Fruit fly (Drosophila melanogaster) whole organism, pupa: ENCODE measurements around the gene Lamtor5.

Experiments used
- CG10348 ChIP-seq: fragments of 200-800 bp; sonication (Bioruptor generic); IDR thresholded peaks from 2 replicates; pipeline ENCODE4 v1.3.6; 2022; ENCODE audit warnings: missing biosample characterization, missing genetic modification characterization
- CG12605 ChIP-seq: fragments of 200-800 bp; sonication (Bioruptor generic); IDR thresholded peaks from 2 replicates; pipeline ENCODE4 v1.3.6; 2022; ENCODE audit warnings: missing biosample characterization, missing genetic modification characterization
- CG13204 ChIP-seq: fragments of 200-800 bp; sonication (Bioruptor generic); optimal IDR thresholded peaks from 2 replicates; lab custom pipeline; 2018; ENCODE audit warnings: missing biosample characterization, mild to moderate bottlenecking, missing genetic modification characterization, moderate library complexity
- CG14655 ChIP-seq: fragments of 200-800 bp; sonication (Bioruptor generic); optimal IDR thresholded peaks from 3 replicates; lab custom pipeline; 2017; ENCODE audit warnings: mild to moderate bottlenecking, missing biosample characterization, missing genetic modification reagents, missing genetic modification characterization
- CG15710 ChIP-seq: fragments of 200-800 bp; sonication (Bioruptor generic); optimal IDR thresholded peaks from 2 replicates; lab custom pipeline; 2018; ENCODE audit warnings: missing biosample characterization, mild to moderate bottlenecking, missing genetic modification characterization, moderate library complexity
- CG17806 ChIP-seq: fragments of 200-800 bp; sonication (Bioruptor generic); optimal IDR thresholded peaks from 2 replicates; lab custom pipeline; 2018; ENCODE audit warnings: missing biosample characterization, mild to moderate bottlenecking, missing genetic modification characterization, moderate library complexity
- CG32121 ChIP-seq: fragments of 200-800 bp; sonication (Bioruptor generic); IDR thresholded peaks from 2 replicates; pipeline ENCODE4 v1.3.6; 2022; ENCODE audit warnings: missing biosample characterization, missing genetic modification characterization
- CG34367 ChIP-seq: fragments of 200-800 bp; sonication (Bioruptor generic); optimal IDR thresholded peaks from 2 replicates; lab custom pipeline; 2018; ENCODE audit warnings: missing biosample characterization, mild to moderate bottlenecking, missing genetic modification characterization
- CG4496 ChIP-seq: fragments of 200-800 bp; sonication (Bioruptor generic); IDR thresholded peaks from 3 replicates; pipeline ENCODE4 v1.3.6; 2022; ENCODE audit warnings: missing biosample characterization, missing genetic modification characterization
- CG8159 ChIP-seq: fragments of 200-800 bp; sonication (Bioruptor generic); optimal IDR thresholded peaks from 3 replicates; lab custom pipeline; 2018; ENCODE audit warnings: missing biosample characterization, mild to moderate bottlenecking, missing genetic modification characterization, moderate library complexity
- CG8301 ChIP-seq: fragments of 200-800 bp; sonication (Bioruptor generic); optimal IDR thresholded peaks from 2 replicates; lab custom pipeline; 2018; ENCODE audit warnings: missing biosample characterization, mild to moderate bottlenecking, missing genetic modification characterization
- CG9948 ChIP-seq: fragments of 200-800 bp; sonication (Bioruptor generic); optimal IDR thresholded peaks from 2 replicates; lab custom pipeline; 2018; ENCODE audit warnings: missing biosample characterization, mild to moderate bottlenecking, missing genetic modification characterization, moderate library complexity
- D1 ChIP-seq: fragments of 200-800 bp; sonication (Bioruptor generic); optimal IDR thresholded peaks from 2 replicates; lab custom pipeline; 2018; ENCODE audit warnings: missing biosample characterization, mild to moderate bottlenecking, missing genetic modification characterization, moderate library complexity
- EcR ChIP-seq: fragments of 200-800 bp; sonication (Bioruptor generic); optimal IDR thresholded peaks from 3 replicates; lab custom pipeline; 2019; ENCODE audit warnings: missing biosample characterization, missing genetic modification characterization, mild to moderate bottlenecking, moderate library complexity, missing genetic modification reagents
- Ets98B ChIP-seq: fragments of 200-800 bp; sonication (Bioruptor generic); IDR thresholded peaks from 2 replicates; pipeline ENCODE4 v1.3.6; 2022; ENCODE audit warnings: missing biosample characterization, missing genetic modification characterization
- Pif1A ChIP-seq: fragments of 200-800 bp; sonication (Bioruptor generic); optimal IDR thresholded peaks from 3 replicates; lab custom pipeline; 2016; ENCODE audit warnings: missing biosample characterization, missing genetic modification characterization
- Pif1B ChIP-seq: fragments of 200-800 bp; sonication (Bioruptor generic); optimal IDR thresholded peaks from 3 replicates; lab custom pipeline; 2016; ENCODE audit warnings: missing biosample characterization, missing genetic modification characterization
- Snoo ChIP-seq: fragments of 200-800 bp; sonication (Bioruptor generic); optimal IDR thresholded peaks from 3 replicates; lab custom pipeline; 2017; ENCODE audit warnings: missing biosample characterization, mild to moderate bottlenecking, missing genetic modification characterization, inconsistent platforms
- fd96Ca ChIP-seq: fragments of 200-800 bp; sonication (Bioruptor generic); IDR thresholded peaks from 3 replicates; pipeline ENCODE4 v1.3.6; 2022; ENCODE audit warnings: missing biosample characterization, missing genetic modification characterization
- gl ChIP-seq: fragments of 200-800 bp; sonication (Bioruptor generic); optimal IDR thresholded peaks from 2 replicates; lab custom pipeline; 2018; ENCODE audit warnings: missing biosample characterization, mild to moderate bottlenecking, missing genetic modification characterization
- rn ChIP-seq: fragments of 200-800 bp; sonication (Bioruptor generic); IDR thresholded peaks from 2 replicates; pipeline ENCODE4 v1.3.6; 2022; ENCODE audit warnings: missing biosample characterization, missing genetic modification characterization

The Lamtor5 gene

DNA sequence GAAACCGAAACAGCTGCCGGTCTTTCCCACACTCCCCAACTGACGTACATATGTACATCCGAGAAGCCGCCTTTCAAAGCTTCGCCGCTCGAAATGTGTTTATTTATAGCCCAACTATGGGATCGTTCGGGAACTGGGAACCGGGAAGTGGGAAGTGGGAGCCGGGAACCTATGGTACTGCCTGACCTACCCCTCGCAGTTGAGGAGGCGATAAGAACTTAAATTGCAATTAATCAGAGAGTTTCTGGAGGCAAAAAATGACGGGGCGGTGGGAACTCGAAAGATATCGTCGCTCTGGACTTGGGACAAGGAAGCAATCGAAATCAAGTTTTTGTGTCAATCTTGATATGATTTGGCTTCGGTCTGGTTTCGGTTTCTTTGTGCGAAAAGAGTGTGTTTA lies 26.1 kb downstream of the Lamtor5 start:
- TF ChIP-seq Snoo (tag; lab: Kevin White, UChicago) (no peak), EcR (peak; percentile 29)

DNA sequence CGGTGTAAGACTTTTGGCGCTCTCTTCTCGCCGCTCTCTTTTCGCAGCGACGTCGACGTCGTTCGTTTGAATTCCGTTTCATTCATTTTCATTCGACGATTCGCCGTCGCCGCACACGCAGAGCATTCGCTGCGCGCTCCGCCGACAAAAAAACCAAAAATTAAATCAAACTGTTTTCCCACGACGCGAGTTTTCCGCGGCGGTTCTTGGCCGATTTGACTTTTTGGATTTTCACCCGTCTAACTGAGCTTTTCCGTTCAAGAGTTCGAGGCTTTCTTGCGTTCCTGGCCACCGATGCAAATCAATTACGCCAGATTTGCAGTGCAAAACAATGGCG lies 27.6 kb downstream of the Lamtor5 start:
- TF ChIP-seq EcR, result no peak

DNA sequence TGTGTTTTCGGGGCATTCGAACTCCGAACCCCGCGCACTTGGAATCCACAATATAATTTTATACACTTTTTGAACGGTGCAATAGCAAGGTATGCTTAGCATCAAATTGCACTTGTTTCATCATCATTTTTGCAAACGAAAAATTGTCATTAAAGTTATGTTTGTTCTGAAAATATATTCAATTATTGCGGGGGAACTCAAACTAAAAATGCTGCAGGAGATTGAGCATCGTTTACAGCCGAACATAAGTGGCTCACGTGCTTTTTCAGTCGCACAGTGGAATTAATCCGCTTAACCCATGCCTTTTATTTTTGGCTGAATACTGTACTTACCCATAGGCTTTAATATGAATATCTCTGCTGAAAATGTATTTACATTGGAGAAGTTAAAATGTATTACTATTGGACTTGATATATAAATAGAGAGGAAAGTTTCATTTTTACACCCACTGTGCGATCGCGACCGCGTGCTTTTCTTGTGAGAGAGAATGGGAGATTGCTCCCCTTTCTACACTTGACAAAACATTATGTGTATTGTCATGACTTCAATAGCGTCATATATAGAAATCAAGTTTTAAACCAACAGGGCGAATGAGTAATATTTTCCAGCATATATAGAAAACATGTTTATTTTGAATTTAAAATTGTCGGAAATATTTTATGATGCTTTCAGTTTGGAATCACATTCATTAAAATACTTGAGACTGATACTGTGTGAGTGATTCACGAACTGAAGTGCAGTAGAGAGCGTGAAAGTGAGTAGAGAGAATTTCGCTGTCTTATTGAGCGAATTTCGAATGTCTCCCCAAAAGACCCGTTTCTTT lies 28.2 kb downstream of the Lamtor5 start:
- TF ChIP-seq Pif1A (GFP tag; lab: Kevin White, UChicago), result peak; percentile 99
- peak; percentile 99 for TF ChIP-seq fd96Ca
- peak; percentile 99 for TF ChIP-seq Ets98B (GFP tag; lab: Robert Waterston, UW)
- TF ChIP-seq CG14655 (GFP tag; lab: Kevin White, UChicago), result peak; percentile 98
- peak; percentile 100 for TF ChIP-seq CG4496
- peak; percentile 67 for TF ChIP-seq EcR
- TF ChIP-seq CG17806, result peak; percentile 99
- TF ChIP-seq CG13204, result peak; percentile 87
- TF ChIP-seq CG15710, result peak; percentile 95
- TF ChIP-seq CG34367 (tag; lab: Kevin White, UChicago), result peak; percentile 98
- TF ChIP-seq CG9948 (tag; lab: Kevin White, UChicago), result peak; percentile 97
- TF ChIP-seq CG8159 (tag; lab: Kevin White, UChicago), result peak; percentile 98
- TF ChIP-seq CG32121 (GFP tag; lab: Robert Waterston, UW), result peak; percentile 99
- TF ChIP-seq gl (tag; lab: Kevin White, UChicago), result peak; percentile 96
- TF ChIP-seq rn (GFP tag; lab: Robert Waterston, UW), result peak; percentile 98
- peak; percentile 99 for TF ChIP-seq CG12605
- peak; percentile 89 for TF ChIP-seq D1
- peak; percentile 99 for TF ChIP-seq Pif1B (GFP tag; lab: Kevin White, UChicago)
- TF ChIP-seq CG10348 (GFP tag; lab: Robert Waterston, UW), result peak; percentile 94
- TF ChIP-seq CG8301 (tag; lab: Kevin White, UChicago), result peak; percentile 98
- TF ChIP-seq Snoo (tag; lab: Kevin White, UChicago), result peak; percentile 98

DNA sequence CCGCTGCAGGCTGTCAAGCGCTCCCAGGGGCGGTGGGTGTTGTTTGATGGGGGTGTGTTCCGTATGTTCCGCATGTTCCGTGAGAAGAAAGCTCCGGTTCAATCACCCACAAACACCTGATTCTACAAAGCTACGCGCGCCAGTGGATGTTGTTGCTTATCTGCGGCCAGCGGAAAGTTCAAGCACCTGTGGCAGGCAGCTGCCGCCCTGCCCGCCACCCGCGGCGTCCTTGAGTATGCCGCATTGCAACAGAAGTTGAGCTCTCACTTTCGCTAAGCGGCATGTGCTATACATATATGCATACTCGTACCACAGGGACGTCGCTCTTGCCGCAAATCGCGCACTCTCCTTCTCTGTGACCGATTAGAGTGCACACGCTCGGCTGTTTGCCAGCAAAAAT lies 30.7 kb downstream of the Lamtor5 start:
- TF ChIP-seq CG12605, result peak; percentile 53; the same call in 1 of the 2 replicates
- peak; percentile 90 for TF ChIP-seq EcR
- TF ChIP-seq Pif1A (GFP tag; lab: Kevin White, UChicago), result no peak
- peak; percentile 3 for TF ChIP-seq CG14655 (GFP tag; lab: Kevin White, UChicago)

DNA sequence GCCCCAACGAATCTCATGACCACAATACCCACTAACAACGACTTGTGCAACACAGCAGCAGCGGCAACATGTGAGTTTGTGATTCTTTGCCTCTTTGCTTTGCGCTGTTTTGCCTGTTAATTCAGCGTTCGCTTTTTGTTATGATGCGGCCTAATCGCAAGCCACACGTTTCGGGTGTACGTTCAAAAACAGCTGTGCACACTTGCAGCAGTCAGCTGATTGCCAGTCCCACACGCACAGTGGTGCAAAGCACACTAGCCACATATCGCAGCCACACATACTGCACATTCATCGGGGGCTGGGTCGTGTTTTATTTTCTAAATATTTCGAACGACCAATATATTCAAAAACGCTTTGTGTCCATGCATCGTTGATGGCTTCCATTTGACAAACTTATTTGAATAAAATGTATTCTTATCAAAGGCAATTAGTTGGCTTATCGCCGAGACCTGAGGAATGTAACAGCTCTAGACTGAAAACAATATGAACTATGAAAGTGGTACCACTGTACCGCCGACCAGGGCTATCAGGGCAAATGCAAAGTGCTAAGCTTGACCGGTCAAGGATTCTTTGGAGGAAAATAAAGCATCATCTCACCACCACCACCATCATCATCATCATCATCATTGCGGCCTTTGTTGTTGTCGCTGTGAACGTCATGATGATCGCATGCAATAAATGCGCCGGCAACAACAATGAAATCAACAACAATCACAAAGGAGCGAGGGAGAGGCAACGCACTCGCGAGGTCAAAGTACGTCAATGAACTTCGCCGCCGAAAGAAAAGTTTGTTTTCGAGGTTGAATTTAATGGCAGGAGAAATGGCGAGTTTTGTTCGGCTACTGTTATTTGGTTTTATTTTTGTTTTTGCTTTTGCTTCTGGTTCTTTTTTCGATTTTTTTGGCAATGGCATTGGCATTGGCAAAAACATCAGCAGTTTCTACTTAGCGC lies 32.6 kb downstream of the Lamtor5 start:
- TF ChIP-seq CG14655 (GFP tag; lab: Kevin White, UChicago), result peak; percentile 60
- TF ChIP-seq CG9948 (tag; lab: Kevin White, UChicago), result peak; percentile 53
- no peak for TF ChIP-seq CG32121 (GFP tag; lab: Robert Waterston, UW)
- TF ChIP-seq CG12605, result no peak
- TF ChIP-seq CG34367 (tag; lab: Kevin White, UChicago), result peak; percentile 45
- peak; percentile 39 for TF ChIP-seq CG8301 (tag; lab: Kevin White, UChicago)
- peak; percentile 41 for TF ChIP-seq CG17806
- TF ChIP-seq CG10348 (GFP tag; lab: Robert Waterston, UW), result no peak
- TF ChIP-seq Ets98B (GFP tag; lab: Robert Waterston, UW), result no peak
- peak; percentile 43 for TF ChIP-seq Snoo (tag; lab: Kevin White, UChicago)
- peak; percentile 52 for TF ChIP-seq Pif1B (GFP tag; lab: Kevin White, UChicago)
- peak; percentile 72 for TF ChIP-seq CG15710
- TF ChIP-seq CG8159 (tag; lab: Kevin White, UChicago), result peak; percentile 69
- TF ChIP-seq gl (tag; lab: Kevin White, UChicago), result no peak
- TF ChIP-seq Pif1A (GFP tag; lab: Kevin White, UChicago), result peak; percentile 70
- TF ChIP-seq rn (GFP tag; lab: Robert Waterston, UW), result no peak
- no peak for TF ChIP-seq CG13204
- TF ChIP-seq D1, result no peak
- no peak; the same call in 2 of the 3 replicates for TF ChIP-seq fd96Ca
- TF ChIP-seq CG4496, result peak; percentile 34; the same call in 2 of the 3 replicates
- peak; percentile 99 for TF ChIP-seq EcR

DNA sequence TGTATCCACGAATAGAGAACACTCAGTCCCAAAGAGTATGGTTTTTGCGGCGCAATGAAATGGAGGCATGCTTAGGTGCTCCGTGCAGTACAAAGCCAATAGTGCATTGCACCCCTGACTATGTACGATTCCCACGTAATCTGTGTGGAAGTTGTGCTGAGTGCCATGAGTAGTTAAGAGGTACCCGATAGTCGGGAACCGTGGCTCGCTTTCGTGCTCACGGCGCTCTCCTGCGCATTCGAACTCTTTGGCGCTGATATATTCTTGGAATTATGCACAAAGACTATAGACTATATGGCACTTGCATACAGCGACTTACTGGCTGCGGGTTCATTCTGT lies 34.2 kb downstream of the Lamtor5 start:
- TF ChIP-seq CG9948 (tag; lab: Kevin White, UChicago) (peak; percentile 56), CG13204 (peak; percentile 14), CG14655 (GFP tag; lab: Kevin White, UChicago) (peak; percentile 72), Pif1A (GFP tag; lab: Kevin White, UChicago) (peak; percentile 65), EcR (peak; percentile 95), CG32121 (GFP tag; lab: Robert Waterston, UW) (peak; percentile 68), CG8159 (tag; lab: Kevin White, UChicago) (peak; percentile 67), CG8301 (tag; lab: Kevin White, UChicago) (peak; percentile 59), fd96Ca (peak; percentile 58; the same call in 2 of the 3 replicates), Pif1B (GFP tag; lab: Kevin White, UChicago) (peak; percentile 42), rn (GFP tag; lab: Robert Waterston, UW) (no peak), CG17806 (peak; percentile 55), D1 (peak; percentile 5), CG4496 (peak; percentile 80; the same call in 2 of the 3 replicates), CG15710 (peak; percentile 68), Ets98B (GFP tag; lab: Robert Waterston, UW) (peak; percentile 58; the same call in 1 of the 2 replicates), CG12605 (no peak; the same call in 1 of the 2 replicates), CG10348 (GFP tag; lab: Robert Waterston, UW) (peak; percentile 44; the same call in 1 of the 2 replicates), Snoo (tag; lab: Kevin White, UChicago) (peak; percentile 67), gl (tag; lab: Kevin White, UChicago) (peak; percentile 21), CG34367 (tag; lab: Kevin White, UChicago) (peak; percentile 56)
